Worm (Caenorhabditis elegans) whole organism, late embryonic: ENCODE data around the gene dlg-1.

Experiments
- C08G9.2 ChIP-seq: sonication (generic microtip); optimal IDR thresholded peaks from 2 replicates; lab custom pipeline; 2016; ENCODE audit warnings: mild to moderate bottlenecking, missing genetic modification characterization, moderate library complexity, missing compliant biosample characterization
- C38D4.7 ChIP-seq: fragments of 200-800 bp; sonication (Bioruptor generic); optimal IDR thresholded peaks from 2 replicates; lab custom pipeline; 2018; ENCODE audit warnings: mild to moderate bottlenecking, missing genetic modification characterization, moderate library complexity, missing compliant biosample characterization
- Y22D7AL.16 ChIP-seq: sonication (generic microtip); optimal IDR thresholded peaks from 2 replicates; lab custom pipeline; 2016; ENCODE audit warnings: missing genetic modification characterization, missing compliant biosample characterization
- ahr-1 ChIP-seq: sonication (generic microtip); optimal IDR thresholded peaks from 2 replicates; lab custom pipeline; 2016; ENCODE audit warnings: missing genetic modification characterization, missing compliant biosample characterization
- ama-1 ChIP-seq: fragments of 150-350 bp; optimal IDR thresholded peaks from 2 replicates; lab custom pipeline; 2014
- ceh-18 ChIP-seq: sonication (generic microtip); optimal IDR thresholded peaks from 2 replicates; lab custom pipeline; 2016; ENCODE audit warnings: missing genetic modification characterization, missing compliant biosample characterization
- ceh-22 ChIP-seq: sonication (generic microtip); optimal IDR thresholded peaks from 2 replicates; lab custom pipeline; 2017; ENCODE audit warnings: missing biosample characterization, missing genetic modification characterization
- ceh-24 ChIP-seq: sonication (generic microtip); optimal IDR thresholded peaks from 2 replicates; lab custom pipeline; 2016; ENCODE audit warnings: mild to moderate bottlenecking, missing genetic modification characterization, missing compliant biosample characterization
- ceh-30 ChIP-seq: fragments of 150-350 bp; optimal IDR thresholded peaks from 2 replicates; lab custom pipeline; 2014; ENCODE audit warnings: missing biosample characterization, missing genetic modification characterization
- ceh-34 ChIP-seq: sonication (generic microtip); optimal IDR thresholded peaks from 2 replicates; lab custom pipeline; 2016; ENCODE audit warnings: mild to moderate bottlenecking, missing genetic modification characterization, missing compliant biosample characterization
- ceh-48 ChIP-seq: sonication (generic microtip); optimal IDR thresholded peaks from 2 replicates; lab custom pipeline; 2016; ENCODE audit warnings: missing genetic modification characterization, inconsistent platforms, missing compliant biosample characterization
- ceh-9 ChIP-seq: sonication (generic microtip); optimal IDR thresholded peaks from 2 replicates; lab custom pipeline; 2016; ENCODE audit warnings: mild to moderate bottlenecking, missing genetic modification characterization, inconsistent platforms, missing compliant biosample characterization
- dmd-4 ChIP-seq: sonication (generic microtip); optimal IDR thresholded peaks from 2 replicates; lab custom pipeline; 2016; ENCODE audit warnings: borderline replicate concordance, missing genetic modification characterization, missing compliant biosample characterization
- elt-2 ChIP-seq: sonication (generic microtip); optimal IDR thresholded peaks from 2 replicates; lab custom pipeline; 2016; ENCODE audit warnings: missing genetic modification reagents, missing genetic modification characterization, missing compliant biosample characterization
- elt-4 ChIP-seq: sonication (generic microtip); optimal IDR thresholded peaks from 2 replicates; lab custom pipeline; 2016; ENCODE audit warnings: missing genetic modification characterization, missing compliant biosample characterization
- fax-1 ChIP-seq: sonication (generic microtip); optimal IDR thresholded peaks from 2 replicates; lab custom pipeline; 2016; ENCODE audit warnings: missing genotype, missing genetic modification characterization, missing compliant biosample characterization
- fkh-6 ChIP-seq: sonication (generic microtip); optimal IDR thresholded peaks from 2 replicates; lab custom pipeline; 2016; ENCODE audit warnings: missing genetic modification characterization, missing compliant biosample characterization
- gmeb-2 ChIP-seq: sonication (generic microtip); optimal IDR thresholded peaks from 2 replicates; lab custom pipeline; 2016; ENCODE audit warnings: missing genetic modification characterization, inconsistent platforms, missing compliant biosample characterization
- hlh-13 ChIP-seq: fragments of 200-800 bp; sonication (Bioruptor generic); optimal IDR thresholded peaks from 2 replicates; lab custom pipeline; 2018; ENCODE audit warnings: mild to moderate bottlenecking, missing genetic modification characterization, missing compliant biosample characterization
- hlh-15 ChIP-seq: sonication (generic microtip); optimal IDR thresholded peaks from 2 replicates; lab custom pipeline; 2016; ENCODE audit warnings: missing genetic modification characterization, missing compliant biosample characterization
- hlh-30 ChIP-seq: sonication (generic microtip); optimal IDR thresholded peaks from 2 replicates; lab custom pipeline; 2017; ENCODE audit warnings: antibody characterized with exemption, missing genetic modification characterization, missing compliant biosample characterization; ENCODE audit not compliant: insufficient read depth
- hlh-8 ChIP-seq: sonication (generic microtip); optimal IDR thresholded peaks from 2 replicates; lab custom pipeline; 2016; ENCODE audit warnings: missing genotype, missing genetic modification characterization, missing compliant biosample characterization
- lim-6 ChIP-seq: sonication (generic microtip); optimal IDR thresholded peaks from 2 replicates; lab custom pipeline; 2016; ENCODE audit warnings: missing genetic modification characterization, missing compliant biosample characterization
- madf-2 ChIP-seq: sonication (generic microtip); optimal IDR thresholded peaks from 2 replicates; lab custom pipeline; 2017; ENCODE audit warnings: missing genetic modification characterization, missing compliant biosample characterization
- mec-3 ChIP-seq: sonication (generic microtip); optimal IDR thresholded peaks from 2 replicates; lab custom pipeline; 2016; ENCODE audit warnings: borderline replicate concordance, missing genetic modification characterization, missing compliant biosample characterization
- nfya-1 ChIP-seq: sonication (generic microtip); optimal IDR thresholded peaks from 2 replicates; lab custom pipeline; 2017; ENCODE audit warnings: missing genetic modification characterization, mild to moderate bottlenecking, missing compliant biosample characterization, antibody characterized with exemption, moderate library complexity
- nhr-232 ChIP-seq: sonication (generic microtip); optimal IDR thresholded peaks from 2 replicates; lab custom pipeline; 2016; ENCODE audit warnings: missing genetic modification characterization, missing compliant biosample characterization
- npax-4 ChIP-seq: sonication (generic microtip); optimal IDR thresholded peaks from 2 replicates; lab custom pipeline; 2016; ENCODE audit warnings: missing genetic modification characterization, missing compliant biosample characterization
- odd-2 ChIP-seq: sonication (generic microtip); optimal IDR thresholded peaks from 2 replicates; lab custom pipeline; 2017; ENCODE audit warnings: antibody characterized with exemption, mild to moderate bottlenecking, missing genetic modification characterization, missing compliant biosample characterization
- pag-3 ChIP-seq: sonication (generic microtip); optimal IDR thresholded peaks from 2 replicates; lab custom pipeline; 2016; ENCODE audit warnings: missing compliant biosample characterization, missing genetic modification characterization, borderline replicate concordance
- pha-2 ChIP-seq: sonication (generic microtip); optimal IDR thresholded peaks from 2 replicates; lab custom pipeline; 2017; ENCODE audit warnings: mild to moderate bottlenecking, missing genetic modification characterization, missing compliant biosample characterization
- pha-4 ChIP-seq: fragments of 150-350 bp; optimal IDR thresholded peaks from 2 replicates; lab custom pipeline; 2018; ENCODE audit warnings: missing biosample characterization, missing genetic modification reagents, missing genetic modification characterization
- pqm-1 ChIP-seq: sonication (generic microtip); optimal IDR thresholded peaks from 2 replicates; lab custom pipeline; 2016; ENCODE audit warnings: missing genetic modification characterization, missing compliant biosample characterization
- pros-1 ChIP-seq: fragments of 150-350 bp; optimal IDR thresholded peaks from 2 replicates; lab custom pipeline; 2014; ENCODE audit warnings: missing biosample characterization, missing genetic modification reagents, missing genetic modification characterization
- rnt-1 ChIP-seq: sonication (generic microtip); optimal IDR thresholded peaks from 2 replicates; lab custom pipeline; 2016; ENCODE audit warnings: missing genetic modification characterization, missing compliant biosample characterization
- sdc-2 ChIP-seq: sonication (generic microtip); optimal IDR thresholded peaks from 2 replicates; lab custom pipeline; 2016; ENCODE audit warnings: missing genotype, missing genetic modification characterization, missing compliant biosample characterization
- tbx-7 ChIP-seq: sonication (generic microtip); optimal IDR thresholded peaks from 2 replicates; lab custom pipeline; 2016; ENCODE audit warnings: missing genotype, missing genetic modification characterization, missing compliant biosample characterization
- ttx-3 ChIP-seq: sonication (generic microtip); optimal IDR thresholded peaks from 2 replicates; lab custom pipeline; 2016; ENCODE audit warnings: missing genetic modification reagents, missing genetic modification characterization, missing compliant biosample characterization
- unc-86 ChIP-seq: sonication (generic microtip); optimal IDR thresholded peaks from 2 replicates; lab custom pipeline; 2016; ENCODE audit warnings: missing genetic modification characterization, missing compliant biosample characterization
- zip-5 ChIP-seq: sonication (generic microtip); optimal IDR thresholded peaks from 2 replicates; lab custom pipeline; 2016; ENCODE audit warnings: missing genetic modification characterization, missing compliant biosample characterization

dlg-1 gene

ce11 chrX:5450773-5451447, 28.6 kb upstream of the dlg-1 start, which contains the start of gene C25F6.6:
C25F6.6 (minus strand) TSS chrX:5450823.
- TF ChIP-seq elt-4 (tag; lab: Kevin White, UChicago) (no peak), rnt-1 (tag; lab: Kevin White, UChicago) (no peak), pha-2 (no peak)
- TF ChIP-seq, all 69 proteins: peak for 0

ce11 chrX:5451706-5452105, 27.8 kb upstream of the dlg-1 start:
- no peak for TF ChIP-seq dmd-4 (tag; lab: Kevin White, UChicago)
- no peak for TF ChIP-seq lim-6 (tag; lab: Kevin White, UChicago)
- no peak for TF ChIP-seq ama-1
- no peak for TF ChIP-seq zip-5 (tag; lab: Kevin White, UChicago)
- no peak for TF ChIP-seq elt-4 (tag; lab: Kevin White, UChicago)
- no peak for TF ChIP-seq ttx-3 (tag; lab: Kevin White, UChicago)
- TF ChIP-seq mec-3 (tag; lab: Kevin White, UChicago), result no peak
- TF ChIP-seq pha-2, result no peak
- TF ChIP-seq, all 69 proteins: peak for 0

ce11 chrX:5455107-5455506, 24.4 kb upstream of the dlg-1 start:
- TF ChIP-seq sdc-2 (tag; lab: Kevin White, UChicago) (no peak), pha-2 (no peak), elt-2 (tag; lab: Kevin White, UChicago) (peak; percentile 61), fax-1 (no peak)

ce11 chrX:5457184-5457583, 22.3 kb upstream of the dlg-1 start:
- TF ChIP-seq nhr-232 (tag; lab: Kevin White, UChicago) (no peak), C38D4.7 (GFP tag; lab: Kevin White, UChicago) (no peak), Y22D7AL.16 (tag; lab: Kevin White, UChicago) (no peak), ahr-1 (no peak), ceh-48 (tag; lab: Kevin White, UChicago) (no peak), nfya-1 (no peak), ceh-30 (tag; lab: Kevin White, UChicago) (no peak), ttx-3 (tag; lab: Kevin White, UChicago) (no peak), hlh-30 (tag; lab: Kevin White, UChicago) (no peak), pha-2 (no peak), gmeb-2 (tag; lab: Kevin White, UChicago) (no peak), madf-2 (tag; lab: Kevin White, UChicago) (no peak), npax-4 (tag; lab: Kevin White, UChicago) (no peak), C08G9.2 (tag; lab: Kevin White, UChicago) (no peak)
- TF ChIP-seq, all 69 proteins: peak for 0

ce11 chrX:5458043-5458442, 21.5 kb upstream of the dlg-1 start:
- TF ChIP-seq ceh-22 (tag; lab: Kevin White, UChicago), result no peak
- no peak for TF ChIP-seq ceh-24 (tag; lab: Kevin White, UChicago)
- TF ChIP-seq pqm-1, result no peak
- no peak for TF ChIP-seq hlh-15
- no peak for TF ChIP-seq ceh-34
- no peak for TF ChIP-seq fkh-6 (tag; lab: Kevin White, UChicago)
- TF ChIP-seq ceh-48 (tag; lab: Kevin White, UChicago), result no peak
- TF ChIP-seq hlh-13 (GFP tag; lab: Kevin White, UChicago), result no peak
- no peak for TF ChIP-seq ceh-18 (tag; lab: Kevin White, UChicago)
- no peak for TF ChIP-seq hlh-8 (tag; lab: Kevin White, UChicago)
- TF ChIP-seq unc-86 (tag; lab: Kevin White, UChicago), result no peak
- TF ChIP-seq pag-3 (tag; lab: Kevin White, UChicago), result no peak
- no peak for TF ChIP-seq ama-1
- TF ChIP-seq tbx-7 (tag; lab: Kevin White, UChicago), result no peak
- no peak for TF ChIP-seq odd-2 (tag; lab: Kevin White, UChicago)
- TF ChIP-seq pha-4 (tag; lab: Kevin White, UChicago), result no peak
- TF ChIP-seq rnt-1 (tag; lab: Kevin White, UChicago), result no peak
- TF ChIP-seq pros-1 (tag; lab: Kevin White, UChicago), result no peak
- no peak for TF ChIP-seq ceh-9 (tag; lab: Kevin White, UChicago)
- TF ChIP-seq nhr-232 (tag; lab: Kevin White, UChicago), result no peak
